Worm (Caenorhabditis elegans) whole organism, midembryonic: ENCODE data around the gene ugt-66.
A peak's percentile ranks its signal among the peaks of the same experiment; 100 is the strongest.

Source experiments
- T22C8.4 ChIP-seq: fragments of 200-800 bp; sonication (Bioruptor generic); IDR thresholded peaks from 2 replicates; pipeline ENCODE4 v1.3.6; 2022; ENCODE audit warnings: missing genetic modification characterization, missing compliant biosample characterization
- cog-1 ChIP-seq: sonication (generic microtip); optimal IDR thresholded peaks from 2 replicates; lab custom pipeline; 2016; ENCODE audit warnings: missing genetic modification characterization, missing compliant biosample characterization
- flt-1 ChIP-seq: fragments of 200-800 bp; sonication (Bioruptor generic); IDR thresholded peaks from 2 replicates; pipeline ENCODE4 v1.3.6; 2022; ENCODE audit warnings: missing genetic modification characterization, missing compliant biosample characterization
- klf-2 ChIP-seq: fragments of 200-800 bp; sonication (Bioruptor generic); conservative IDR thresholded peaks from 2 replicates; pipeline ENCODE4 v1.3.6; 2022; ENCODE audit warnings: missing genetic modification reagents, missing genetic modification characterization, missing compliant biosample characterization
- med-1 ChIP-seq: sonication (generic microtip); optimal IDR thresholded peaks from 2 replicates; lab custom pipeline; 2017; ENCODE audit warnings: missing genetic modification characterization, mild to moderate bottlenecking, missing compliant biosample characterization, antibody characterized with exemption, missing genetic modification reagents; ENCODE audit not compliant: insufficient read depth
- ref-1 ChIP-seq: fragments of 200-800 bp; sonication (Bioruptor generic); conservative IDR thresholded peaks from 2 replicates; pipeline ENCODE4 v1.3.6; 2022; ENCODE audit warnings: missing genetic modification reagents, missing genetic modification characterization, missing compliant biosample characterization
- tab-1 ChIP-seq: fragments of 200-800 bp; sonication (Bioruptor generic); IDR thresholded peaks from 2 replicates; pipeline ENCODE4 v1.3.6; 2022; ENCODE audit warnings: missing genetic modification characterization, missing compliant biosample characterization
- ztf-23 ChIP-seq: fragments of 200-800 bp; sonication (Bioruptor generic); IDR thresholded peaks from 2 replicates; pipeline ENCODE4 v1.3.6; 2022; ENCODE audit warnings: missing genetic modification reagents, missing genetic modification characterization, missing compliant biosample characterization
- ztf-29 ChIP-seq: fragments of 200-800 bp; sonication (Bioruptor generic); IDR thresholded peaks from 2 replicates; pipeline ENCODE4 v1.3.6; 2022; ENCODE audit warnings: missing genetic modification reagents, missing genetic modification characterization, missing compliant biosample characterization

Gene ugt-66

DNA sequence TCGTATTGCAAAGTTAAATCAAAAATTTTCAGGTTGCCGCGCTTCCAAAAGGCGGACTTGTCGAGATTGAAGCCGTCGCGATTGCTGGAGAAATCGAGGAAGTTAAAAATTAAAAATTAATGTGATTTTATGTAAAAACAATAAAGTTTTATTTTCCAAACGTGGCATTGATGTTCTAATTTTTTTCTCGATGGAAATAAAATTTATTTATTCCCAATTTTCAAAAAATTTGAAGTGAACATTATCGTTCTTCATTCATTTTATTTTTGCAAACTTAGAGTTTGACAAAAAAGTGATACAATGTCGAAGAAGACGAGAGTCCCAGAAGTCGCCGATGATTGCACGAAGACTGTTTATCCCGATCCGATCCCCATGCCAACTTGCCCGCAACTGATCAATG, 14.6 kb upstream of the ugt-66 start, which contains the start of gene C23G10.1:
Gene C23G10.1 (plus strand): TSS at position 301 of the 400 bp plus-strand sequence.
- no peak for TF ChIP-seq ztf-23 (GFP tag; lab: Robert Waterston, UW)
- no peak for TF ChIP-seq ztf-29
- TF ChIP-seq T22C8.4 (GFP tag; lab: Robert Waterston, UW), result no peak
- no peak for TF ChIP-seq cog-1
- TF ChIP-seq med-1 (GFP tag; lab: Kevin White, UChicago), result no peak
- no peak for TF ChIP-seq ref-1 (GFP tag; lab: Robert Waterston, UW)
- no peak for TF ChIP-seq klf-2 (GFP tag; lab: Robert Waterston, UW)
- TF ChIP-seq tab-1, result no peak
- no peak for TF ChIP-seq flt-1

DNA sequence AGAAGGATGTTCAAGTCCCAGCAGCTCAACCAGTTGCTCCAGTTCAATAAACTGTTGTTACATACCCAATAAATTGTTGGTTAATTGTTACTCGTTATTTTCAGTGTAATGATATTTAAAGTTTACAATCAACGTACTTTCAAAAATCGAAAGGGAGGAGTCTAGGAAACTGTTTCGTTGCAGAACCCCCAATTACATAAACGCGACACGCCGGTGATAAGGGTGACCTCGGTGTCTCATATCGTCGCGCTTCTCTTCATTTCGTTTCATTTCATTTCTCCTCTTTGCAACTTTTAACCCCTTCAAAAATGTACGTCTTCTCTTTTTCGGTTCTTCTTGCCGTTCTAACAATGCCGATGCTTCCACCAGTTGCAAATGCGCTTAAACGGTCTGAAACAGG, 13.5 kb upstream of the ugt-66 start, which contains the start of gene C23G10.2:
Gene C23G10.2 (plus strand): TSS at position 184 of the 400 bp plus-strand sequence.
- TF ChIP-seq flt-1 (no peak), klf-2 (GFP tag; lab: Robert Waterston, UW) (no peak), med-1 (GFP tag; lab: Kevin White, UChicago) (no peak), ref-1 (GFP tag; lab: Robert Waterston, UW) (no peak), ztf-29 (no peak), ztf-23 (GFP tag; lab: Robert Waterston, UW) (no peak), tab-1 (no peak)

- TF ChIP-seq ref-1 (GFP tag; lab: Robert Waterston, UW), result no peak
- no peak for TF ChIP-seq ztf-23 (GFP tag; lab: Robert Waterston, UW)
- TF ChIP-seq klf-2 (GFP tag; lab: Robert Waterston, UW), result no peak
- TF ChIP-seq cog-1, result no peak
- TF ChIP-seq ztf-29, result no peak
- TF ChIP-seq med-1 (GFP tag; lab: Kevin White, UChicago), result no peak
Measured at ce11 chrIII:6207046-6207445, 12.7 kb upstream of the ugt-66 start.

- TF ChIP-seq cog-1 (no peak), ztf-29 (no peak), med-1 (GFP tag; lab: Kevin White, UChicago) (no peak), flt-1 (no peak)
Measured at ce11 chrIII:6206161-6206853, 11.9 kb upstream of the ugt-66 start, which contains the start of the genes sna-3 and rps-3. sna-3 (minus strand) TSS chrIII:6206211. rps-3 (plus strand) TSS chrIII:6206803.

- no peak for TF ChIP-seq med-1 (GFP tag; lab: Kevin White, UChicago)
- no peak for TF ChIP-seq ztf-23 (GFP tag; lab: Robert Waterston, UW)
- TF ChIP-seq ztf-29, result no peak
- TF ChIP-seq klf-2 (GFP tag; lab: Robert Waterston, UW), result no peak
- TF ChIP-seq flt-1, result no peak
- no peak for TF ChIP-seq cog-1
- no peak for TF ChIP-seq T22C8.4 (GFP tag; lab: Robert Waterston, UW)
- TF ChIP-seq ref-1 (GFP tag; lab: Robert Waterston, UW), result no peak
- no peak for TF ChIP-seq tab-1
Measured at ce11 chrIII:6202440-6202839, 8.1 kb upstream of the ugt-66 start.

DNA sequence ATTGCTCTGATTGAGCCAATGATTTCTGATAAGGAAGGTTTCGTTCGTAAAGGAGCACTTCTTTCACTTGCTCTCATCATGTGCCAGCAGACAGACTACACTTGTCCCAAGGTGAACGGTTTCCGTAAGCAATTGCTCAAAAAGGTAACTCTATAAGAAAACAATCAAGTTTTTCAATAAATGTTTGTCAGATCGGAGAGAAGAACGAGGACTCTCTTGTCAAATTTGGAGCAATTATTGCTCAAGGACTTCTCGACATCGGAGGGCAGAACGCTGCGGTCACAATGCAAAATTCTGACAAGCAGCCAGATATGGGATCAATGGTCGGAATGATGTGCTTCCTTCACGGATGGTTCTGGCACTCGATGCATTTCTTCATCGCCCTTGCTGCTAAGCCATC, 6.9 kb upstream of the ugt-66 start:
- TF ChIP-seq tab-1 (no peak), med-1 (GFP tag; lab: Kevin White, UChicago) (no peak), cog-1 (no peak)

ce11 chrIII:6198378-6199234, 4.2 kb upstream of the ugt-66 start, which contains the start of the genes C23G10.7 and rpn-2:
C23G10.7 (minus strand) TSS chrIII:6198414.
rpn-2 (plus strand) TSS chrIII:6199184.
- TF ChIP-seq cog-1 (no peak), ztf-23 (GFP tag; lab: Robert Waterston, UW) (peak; percentile 74), T22C8.4 (GFP tag; lab: Robert Waterston, UW) (peak; percentile 76)

DNA sequence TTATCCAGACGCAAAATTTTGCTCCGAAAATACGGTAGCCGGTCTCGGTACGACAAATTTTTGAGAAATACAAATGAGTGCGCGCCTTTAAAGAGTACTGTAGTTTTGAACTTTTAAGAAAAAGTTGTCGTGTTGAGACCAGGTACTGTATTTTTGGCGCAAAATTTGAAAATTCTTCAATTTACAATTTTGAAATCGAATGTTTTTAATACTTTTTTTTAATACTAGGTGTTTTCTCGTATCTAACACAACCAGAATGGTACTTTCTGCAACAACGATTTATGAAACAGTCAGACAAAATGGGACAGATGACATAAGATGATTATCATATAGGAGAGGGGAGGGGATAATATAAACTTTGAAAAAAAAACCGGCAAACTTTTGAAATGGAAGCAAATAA, 1.3 kb upstream of the ugt-66 start:
- TF ChIP-seq klf-2 (GFP tag; lab: Robert Waterston, UW), result no peak
- no peak for TF ChIP-seq med-1 (GFP tag; lab: Kevin White, UChicago)
- no peak for TF ChIP-seq cog-1
- TF ChIP-seq ztf-29, result no peak
- no peak for TF ChIP-seq ref-1 (GFP tag; lab: Robert Waterston, UW)
- TF ChIP-seq tab-1, result no peak
- no peak for TF ChIP-seq T22C8.4 (GFP tag; lab: Robert Waterston, UW)
- no peak for TF ChIP-seq flt-1
- TF ChIP-seq ztf-23 (GFP tag; lab: Robert Waterston, UW), result no peak

DNA sequence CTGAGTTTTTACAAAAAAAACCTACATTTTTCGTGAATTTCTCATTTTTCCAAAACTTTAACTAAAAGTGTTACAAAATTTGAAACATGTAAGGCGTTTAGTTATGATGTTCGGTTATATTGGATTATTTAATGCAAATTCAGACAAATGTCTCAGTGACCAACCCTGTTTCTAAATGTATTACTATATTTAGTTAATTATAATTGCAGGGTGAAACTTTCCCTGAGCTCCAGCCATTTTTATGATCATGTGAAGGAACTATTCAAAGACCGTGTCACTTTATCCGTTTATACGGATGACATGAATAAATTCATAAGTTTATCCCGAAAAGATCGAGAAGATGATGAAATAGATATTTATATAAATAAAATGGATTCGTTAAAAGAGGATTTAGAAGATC, 3.6 kb downstream of the ugt-66 start, which contains the start of gene C23G10.5:
Gene C23G10.5 (plus strand): TSS at position 301 of the 400 bp plus-strand sequence.
- TF ChIP-seq med-1 (GFP tag; lab: Kevin White, UChicago) (no peak), ztf-23 (GFP tag; lab: Robert Waterston, UW) (no peak), ref-1 (GFP tag; lab: Robert Waterston, UW) (no peak), T22C8.4 (GFP tag; lab: Robert Waterston, UW) (no peak), tab-1 (no peak), ztf-29 (no peak), flt-1 (no peak), cog-1 (no peak), klf-2 (GFP tag; lab: Robert Waterston, UW) (no peak)

DNA sequence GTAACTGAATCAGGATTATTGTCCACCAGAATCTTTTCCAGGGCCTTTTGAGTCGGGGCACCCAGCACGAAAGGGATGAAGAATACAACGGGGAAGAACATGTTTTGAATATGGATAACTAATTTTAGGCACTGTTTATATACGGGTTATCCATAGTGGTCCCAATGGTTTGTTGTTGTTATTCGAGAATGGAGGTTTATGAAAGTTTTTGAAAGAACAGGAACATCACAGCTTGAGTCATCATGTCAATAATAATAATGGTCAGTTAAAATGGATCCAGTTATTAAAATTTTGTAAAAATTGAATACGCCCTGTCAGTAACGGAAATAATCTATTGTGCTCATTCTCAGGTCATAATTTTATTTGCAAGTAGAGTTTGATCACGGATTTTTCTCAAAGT, 11.3 kb downstream of the ugt-66 start, which contains the start of gene nas-28:
Gene nas-28 (minus strand): TSS at position 101 of the 400 bp plus-strand sequence.
- TF ChIP-seq T22C8.4 (GFP tag; lab: Robert Waterston, UW) (no peak), ref-1 (GFP tag; lab: Robert Waterston, UW) (no peak), tab-1 (no peak), klf-2 (GFP tag; lab: Robert Waterston, UW) (no peak), ztf-29 (no peak), med-1 (GFP tag; lab: Kevin White, UChicago) (no peak), ztf-23 (GFP tag; lab: Robert Waterston, UW) (no peak)
